Worm (Caenorhabditis elegans) whole organism, L2 larva: ENCODE results near the gene Y57E12AL.6.

ENCODE experiments used
- C34F6.9 ChIP-seq: fragments of 150-350 bp; optimal IDR thresholded peaks from 2 replicates; lab custom pipeline; 2014; ENCODE audit warnings: missing biosample characterization, missing genetic modification characterization
- F13H6.1 ChIP-seq: sonication (generic microtip); optimal IDR thresholded peaks from 2 replicates; lab custom pipeline; 2016; ENCODE audit warnings: missing genetic modification characterization, missing compliant biosample characterization
- R02D3.7 ChIP-seq: fragments of 150-350 bp; optimal IDR thresholded peaks from 2 replicates; lab custom pipeline; 2014; ENCODE audit warnings: missing biosample characterization, missing genetic modification characterization
- Y55F3AM.14 ChIP-seq: fragments of 200-800 bp; sonication (Bioruptor generic); optimal IDR thresholded peaks from 2 replicates; lab custom pipeline; 2018; ENCODE audit warnings: mild to moderate bottlenecking, missing genetic modification characterization, missing compliant biosample characterization
- ZK546.5 ChIP-seq: sonication (generic microtip); optimal IDR thresholded peaks from 2 replicates; lab custom pipeline; 2017; ENCODE audit warnings: missing biosample characterization, missing genetic modification characterization
- alr-1 ChIP-seq: fragments of 150-350 bp; optimal IDR thresholded peaks from 2 replicates; lab custom pipeline; 2014; ENCODE audit warnings: missing biosample characterization, missing genetic modification characterization
- aly-2 ChIP-seq: fragments of 150-350 bp; optimal IDR thresholded peaks from 2 replicates; lab custom pipeline; 2014; ENCODE audit warnings: missing biosample characterization, missing genetic modification characterization
- ama-1 ChIP-seq: fragments of 150-350 bp; optimal IDR thresholded peaks from 2 replicates; lab custom pipeline; 2018; ENCODE audit warnings: inconsistent platforms
- blmp-1 ChIP-seq: sonication (generic microtip); optimal IDR thresholded peaks from 2 replicates; lab custom pipeline; 2017; ENCODE audit warnings: missing genetic modification characterization, mild to moderate bottlenecking, missing compliant biosample characterization, antibody characterized with exemption, moderate library complexity; ENCODE audit not compliant: insufficient read depth
- ceh-16 ChIP-seq: fragments of 150-350 bp; optimal IDR thresholded peaks from 2 replicates; lab custom pipeline; 2014; ENCODE audit warnings: missing biosample characterization, missing genetic modification characterization
- crh-2 ChIP-seq: sonication (generic microtip); optimal IDR thresholded peaks from 2 replicates; lab custom pipeline; 2017; ENCODE audit warnings: missing biosample characterization, missing genetic modification characterization
- egl-27 ChIP-seq: sonication (generic microtip); optimal IDR thresholded peaks from 3 replicates; lab custom pipeline; 2017; ENCODE audit warnings: missing biosample characterization, missing genetic modification reagents, missing genetic modification characterization
- elt-1 ChIP-seq: fragments of 150-350 bp; optimal IDR thresholded peaks from 2 replicates; lab custom pipeline; 2014; ENCODE audit warnings: missing biosample characterization, missing genetic modification characterization
- elt-3 ChIP-seq: sonication (generic microtip); optimal IDR thresholded peaks from 2 replicates; lab custom pipeline; 2017; ENCODE audit warnings: missing biosample characterization, missing genetic modification characterization
- fos-1 ChIP-seq: fragments of 150-350 bp; optimal IDR thresholded peaks from 2 replicates; lab custom pipeline; 2014; ENCODE audit warnings: missing biosample characterization, missing genetic modification characterization
- gmeb-1 ChIP-seq: fragments of 150-350 bp; optimal IDR thresholded peaks from 2 replicates; lab custom pipeline; 2014; ENCODE audit warnings: missing biosample characterization, missing genetic modification characterization
- lin-13 ChIP-seq: fragments of 150-350 bp; optimal IDR thresholded peaks from 2 replicates; lab custom pipeline; 2014; ENCODE audit warnings: missing biosample characterization, missing genetic modification reagents, missing genetic modification characterization
- lin-39 ChIP-seq: fragments of 150-350 bp; optimal IDR thresholded peaks from 2 replicates; lab custom pipeline; 2014; ENCODE audit warnings: missing biosample characterization, missing genetic modification reagents, missing genetic modification characterization
- lsy-2 ChIP-seq, 2 experiments: fragments of 150-350 bp in 1 of 2; sonication (generic microtip) in 1 of 2; optimal IDR thresholded peaks; 2 replicates each; lab custom pipeline; 2014 to 2017; ENCODE audit warnings: missing biosample characterization in 2 of 2, missing genetic modification characterization in 2 of 2
- mab-5 ChIP-seq: fragments of 150-350 bp; optimal IDR thresholded peaks from 2 replicates; lab custom pipeline; 2014; ENCODE audit warnings: missing biosample characterization, missing genetic modification characterization
- mbf-1 ChIP-seq: sonication (generic microtip); optimal IDR thresholded peaks from 2 replicates; lab custom pipeline; 2017; ENCODE audit warnings: missing biosample characterization, missing genetic modification characterization
- mdl-1 ChIP-seq, 2 experiments: fragments of 150-350 bp in 1 of 2; sonication (generic microtip) in 1 of 2; optimal IDR thresholded peaks; 2 replicates each; lab custom pipeline; 2017; ENCODE audit warnings: missing biosample characterization in 2 of 2, missing genetic modification characterization in 2 of 2
- nhr-10 ChIP-seq: sonication (generic microtip); optimal IDR thresholded peaks from 2 replicates; lab custom pipeline; 2017; ENCODE audit warnings: missing biosample characterization, missing genetic modification characterization
- nhr-11 ChIP-seq: fragments of 150-350 bp; optimal IDR thresholded peaks from 2 replicates; lab custom pipeline; 2014; ENCODE audit warnings: missing biosample characterization, missing genetic modification characterization
- nhr-12 ChIP-seq: fragments of 150-350 bp; optimal IDR thresholded peaks from 2 replicates; lab custom pipeline; 2014; ENCODE audit warnings: missing biosample characterization, missing genetic modification characterization
- nhr-129 ChIP-seq: fragments of 150-350 bp; optimal IDR thresholded peaks from 2 replicates; lab custom pipeline; 2014; ENCODE audit warnings: missing biosample characterization, missing genetic modification characterization
- nhr-21 ChIP-seq: fragments of 150-350 bp; optimal IDR thresholded peaks from 2 replicates; lab custom pipeline; 2014; ENCODE audit warnings: missing biosample characterization, missing genetic modification characterization
- nhr-23 ChIP-seq: fragments of 150-350 bp; optimal IDR thresholded peaks from 2 replicates; lab custom pipeline; 2014; ENCODE audit warnings: missing biosample characterization, missing genetic modification reagents, missing genetic modification characterization
- nhr-237 ChIP-seq: fragments of 150-350 bp; optimal IDR thresholded peaks from 2 replicates; lab custom pipeline; 2014; ENCODE audit warnings: missing biosample characterization, missing genetic modification characterization
- nhr-25 ChIP-seq: fragments of 150-350 bp; sonication (generic microtip); optimal IDR thresholded peaks from 3 replicates; lab custom pipeline; 2014; ENCODE audit warnings: missing biosample characterization, missing genetic modification characterization
- nhr-77 ChIP-seq: fragments of 150-350 bp; optimal IDR thresholded peaks from 2 replicates; lab custom pipeline; 2014; ENCODE audit warnings: missing biosample characterization, missing genetic modification characterization
- peb-1 ChIP-seq: fragments of 150-350 bp; optimal IDR thresholded peaks from 2 replicates; lab custom pipeline; 2014; ENCODE audit warnings: missing biosample characterization, missing genetic modification characterization
- sem-4 ChIP-seq: fragments of 150-350 bp; optimal IDR thresholded peaks from 2 replicates; lab custom pipeline; 2014; ENCODE audit warnings: missing biosample characterization, missing genetic modification reagents, missing genetic modification characterization
- skn-1 ChIP-seq: sonication (generic microtip); optimal IDR thresholded peaks from 2 replicates; lab custom pipeline; 2017; ENCODE audit warnings: missing biosample characterization, missing genetic modification characterization
- sma-3 ChIP-seq: sonication (generic microtip); optimal IDR thresholded peaks from 2 replicates; lab custom pipeline; 2016; ENCODE audit warnings: missing genetic modification reagents, missing genetic modification characterization, missing compliant biosample characterization
- sma-9 ChIP-seq, 2 experiments: fragments of 150-350 bp in 1 of 2; sonication (generic microtip) in 1 of 2; optimal IDR thresholded peaks; 2 replicates each; lab custom pipeline; 2014 to 2016; ENCODE audit warnings: missing genetic modification characterization in 2 of 2, mild to moderate bottlenecking in 1 of 2, missing biosample characterization in 1 of 2, missing compliant biosample characterization in 1 of 2, missing genetic modification reagents in 1 of 2, moderate library complexity in 1 of 2
- snpc-4 ChIP-seq: fragments of 150-350 bp; optimal IDR thresholded peaks from 2 replicates; lab custom pipeline; 2014; ENCODE audit warnings: missing biosample characterization, missing genetic modification characterization
- unc-39 ChIP-seq: fragments of 150-350 bp; optimal IDR thresholded peaks from 2 replicates; lab custom pipeline; 2014; ENCODE audit warnings: missing biosample characterization, missing genetic modification characterization
- unc-55 ChIP-seq: fragments of 150-350 bp; sonication (generic microtip); optimal IDR thresholded peaks from 3 replicates; lab custom pipeline; 2014; ENCODE audit warnings: missing biosample characterization, missing genetic modification reagents, missing genetic modification characterization
- zag-1 ChIP-seq: fragments of 150-350 bp; optimal IDR thresholded peaks from 2 replicates; lab custom pipeline; 2014; ENCODE audit warnings: missing biosample characterization, missing genetic modification characterization
- ztf-1 ChIP-seq: fragments of 200-800 bp; sonication (Bioruptor generic); conservative IDR thresholded peaks from 2 replicates; pipeline ENCODE4 v1.3.6; 2022; ENCODE audit warnings: missing genetic modification characterization, missing compliant biosample characterization
- ztf-4 ChIP-seq: fragments of 150-350 bp; optimal IDR thresholded peaks from 2 replicates; lab custom pipeline; 2014; ENCODE audit warnings: missing biosample characterization, missing genetic modification characterization

The Y57E12AL.6 gene

DNA sequence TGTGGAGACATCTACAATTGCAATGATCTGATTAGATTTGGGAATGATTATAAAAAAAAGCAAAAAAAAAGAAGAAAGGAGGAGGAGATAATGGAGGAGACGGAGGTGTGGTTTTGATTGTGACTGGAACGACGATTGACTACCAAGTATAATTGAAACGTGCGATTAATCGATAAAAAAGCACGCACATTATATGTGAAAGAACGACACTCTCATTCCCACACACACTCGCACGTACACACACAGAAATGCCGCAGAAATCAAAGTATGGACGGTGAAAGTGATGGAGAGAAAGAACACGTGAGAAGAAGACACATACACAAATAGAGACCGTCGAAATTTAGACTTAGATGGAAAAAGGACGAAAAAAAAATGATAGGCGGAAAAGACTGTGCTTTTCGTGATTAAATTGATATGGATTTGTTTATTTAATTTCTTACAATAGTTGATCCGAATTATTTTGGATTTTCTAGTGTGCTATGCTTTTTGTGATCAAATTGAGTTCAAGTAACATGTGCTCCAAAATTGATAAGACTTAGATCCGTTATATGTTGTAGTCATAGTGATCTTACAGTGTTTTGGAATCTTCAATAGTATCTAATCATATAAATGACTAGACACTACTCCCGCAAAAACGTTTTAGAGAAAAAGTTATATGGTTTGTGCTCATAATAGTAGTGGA, 33.6 kb upstream of the Y57E12AL.6 start, which contains the start of gene nhr-135:
nhr-135 (minus strand) TSS at position 51 of the 682 bp plus-strand sequence.
- no peak for TF ChIP-seq zag-1
- TF ChIP-seq peb-1 = no peak
- TF ChIP-seq nhr-21 (tag; lab: Kevin White, UChicago) = peak; percentile 55
- TF ChIP-seq lin-39 (tag; lab: Kevin White, UChicago) = no peak
- TF ChIP-seq crh-2 = peak; percentile 80
- peak; percentile 92 for TF ChIP-seq blmp-1 (tag; lab: Kevin White, UChicago)
- TF ChIP-seq mab-5 (tag; lab: Kevin White, UChicago) = no peak
- peak; percentile 70 for TF ChIP-seq sma-3
- no peak for TF ChIP-seq nhr-10
- peak; percentile 70 for TF ChIP-seq nhr-25 (tag; lab: Kevin White, UChicago)
- peak in 1 of 2 experiments; percentile 31 for TF ChIP-seq lsy-2 (tag; optimal IDR thresholded peaks at IDR 0.05; lab: Kevin White, UChicago)
- TF ChIP-seq alr-1 (tag; lab: Kevin White, UChicago) = no peak
- peak; percentile 56 for TF ChIP-seq F13H6.1 (tag; lab: Kevin White, UChicago)
- no peak for TF ChIP-seq mbf-1 (tag; lab: Kevin White, UChicago)
- peak; percentile 5 for TF ChIP-seq ama-1 (lab: Kevin White, UChicago)
- TF ChIP-seq gmeb-1 (tag; lab: Kevin White, UChicago) = peak; percentile 56
- no peak for TF ChIP-seq R02D3.7
- no peak for TF ChIP-seq unc-39 (tag; lab: Kevin White, UChicago)
- TF ChIP-seq mdl-1 (tag; optimal IDR thresholded peaks at IDR 0.05; lab: Kevin White, UChicago) = peak; percentile 52 to 76
- peak; percentile 86 for TF ChIP-seq sma-9 (GFP tag; optimal IDR thresholded peaks at IDR 0.05; lab: Kevin White, UChicago)
- no peak for TF ChIP-seq sma-9 (tag; optimal IDR thresholded peaks at IDR 0.05; lab: Kevin White, UChicago)
- peak; percentile 82 for TF ChIP-seq fos-1 (tag; lab: Kevin White, UChicago)
- peak; percentile 7 for TF ChIP-seq Y55F3AM.14 (GFP tag; lab: Kevin White, UChicago)
- TF ChIP-seq nhr-237 (tag; lab: Kevin White, UChicago) = no peak
- peak; percentile 15 for TF ChIP-seq egl-27 (tag; lab: Kevin White, UChicago)
- TF ChIP-seq nhr-11 = no peak
- TF ChIP-seq nhr-129 (tag; lab: Kevin White, UChicago) = peak; percentile 71
- peak; percentile 32 for TF ChIP-seq C34F6.9 (tag; lab: Kevin White, UChicago)

DNA sequence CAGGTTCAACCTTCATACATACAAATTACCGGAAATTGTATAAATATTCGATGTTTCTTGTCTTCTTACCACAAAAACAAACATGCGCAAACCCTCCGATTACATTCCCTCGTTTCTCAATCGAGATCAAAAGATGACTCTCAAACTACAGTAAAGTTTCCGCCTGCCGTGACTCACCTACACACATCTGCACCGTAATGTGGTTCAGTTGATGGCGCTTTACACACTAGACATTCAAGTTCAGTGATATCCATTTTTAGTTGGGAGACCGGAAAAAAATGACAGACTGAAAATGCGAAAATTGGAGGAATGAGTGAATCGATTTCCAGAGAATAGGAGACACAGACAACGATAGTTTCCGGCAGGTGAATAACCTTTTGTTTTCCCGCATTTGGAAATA, 31.0 kb upstream of the Y57E12AL.6 start, which contains the start of gene nhr-286:
nhr-286 (minus strand) TSS at position 324 of the 400 bp plus-strand sequence.
- TF ChIP-seq nhr-10 (no peak), blmp-1 (tag; lab: Kevin White, UChicago) (no peak), alr-1 (tag; lab: Kevin White, UChicago) (no peak), mdl-1 (tag; optimal IDR thresholded peaks at IDR 0.05; lab: Kevin White, UChicago) (no peak), elt-3 (no peak), mbf-1 (tag; lab: Kevin White, UChicago) (no peak), egl-27 (tag; lab: Kevin White, UChicago) (no peak), fos-1 (tag; lab: Kevin White, UChicago) (no peak), lsy-2 (tag; optimal IDR thresholded peaks at IDR 0.05; lab: Kevin White, UChicago) (no peak), ceh-16 (tag; lab: Kevin White, UChicago) (no peak)

DNA sequence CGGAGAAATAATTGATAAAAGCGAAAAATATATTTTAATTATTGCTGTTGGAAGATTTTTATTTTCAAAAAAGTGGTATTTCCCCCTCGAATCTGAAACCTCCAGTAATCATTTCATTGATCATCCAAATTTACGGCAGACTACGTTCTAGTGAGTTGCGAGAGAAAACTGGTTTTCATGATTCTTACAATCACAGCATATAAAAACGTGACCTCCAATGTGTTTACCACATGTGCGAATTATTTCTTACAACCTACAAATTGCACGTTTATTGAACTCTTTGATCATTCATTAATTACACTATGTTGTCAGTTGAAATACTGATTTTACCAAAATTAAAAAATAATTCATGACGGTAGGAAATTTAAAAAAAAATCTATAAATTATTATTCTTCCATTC, 28.9 kb upstream of the Y57E12AL.6 start:
- no peak for TF ChIP-seq elt-1 (tag; lab: Kevin White, UChicago)
- TF ChIP-seq blmp-1 (tag; lab: Kevin White, UChicago) = peak; percentile 50
- TF ChIP-seq nhr-21 (tag; lab: Kevin White, UChicago) = peak; percentile 58
- TF ChIP-seq lin-13 (GFP tag; lab: Kevin White, UChicago) = no peak
- TF ChIP-seq nhr-25 (tag; lab: Kevin White, UChicago) = peak; percentile 91
- no peak for TF ChIP-seq Y55F3AM.14 (GFP tag; lab: Kevin White, UChicago)
- TF ChIP-seq crh-2 = peak; percentile 74
- no peak for TF ChIP-seq ztf-1 (GFP tag; lab: Robert Waterston, UW)
- TF ChIP-seq R02D3.7 = no peak
- TF ChIP-seq sma-9 (GFP tag; optimal IDR thresholded peaks at IDR 0.05; lab: Kevin White, UChicago) = peak; percentile 86
- TF ChIP-seq sma-9 (tag; optimal IDR thresholded peaks at IDR 0.05; lab: Kevin White, UChicago) = no peak
- TF ChIP-seq nhr-10 = no peak
- peak; percentile 22 for TF ChIP-seq ztf-4 (tag; lab: Kevin White, UChicago)
- TF ChIP-seq skn-1 = no peak
- no peak for TF ChIP-seq elt-3
- no peak for TF ChIP-seq unc-39 (tag; lab: Kevin White, UChicago)
- TF ChIP-seq nhr-129 (tag; lab: Kevin White, UChicago) = peak; percentile 42
- TF ChIP-seq nhr-237 (tag; lab: Kevin White, UChicago) = no peak
- no peak for TF ChIP-seq peb-1
- TF ChIP-seq ZK546.5 = no peak
- no peak for TF ChIP-seq lin-39 (tag; lab: Kevin White, UChicago)
- no peak for TF ChIP-seq snpc-4 (tag; lab: Kevin White, UChicago)
- peak; percentile 70 for TF ChIP-seq sma-3
- no peak for TF ChIP-seq sem-4 (tag; lab: Kevin White, UChicago)
- TF ChIP-seq fos-1 (tag; lab: Kevin White, UChicago) = peak; percentile 23
- TF ChIP-seq gmeb-1 (tag; lab: Kevin White, UChicago) = peak; percentile 61
- no peak for TF ChIP-seq unc-55 (GFP tag; lab: Kevin White, UChicago)
- no peak for TF ChIP-seq egl-27 (tag; lab: Kevin White, UChicago)
- TF ChIP-seq mdl-1 (tag; optimal IDR thresholded peaks at IDR 0.05; lab: Kevin White, UChicago) = peak in 1 of 2 experiments; percentile 5
- TF ChIP-seq lsy-2 (tag; optimal IDR thresholded peaks at IDR 0.05; lab: Kevin White, UChicago) = no peak
- TF ChIP-seq nhr-12 (tag; lab: Kevin White, UChicago) = no peak
- TF ChIP-seq ama-1 (lab: Kevin White, UChicago) = no peak
- no peak for TF ChIP-seq alr-1 (tag; lab: Kevin White, UChicago)
- no peak for TF ChIP-seq aly-2 (tag; lab: Kevin White, UChicago)
- TF ChIP-seq mbf-1 (tag; lab: Kevin White, UChicago) = no peak
- no peak for TF ChIP-seq nhr-77 (tag; lab: Kevin White, UChicago)
- peak; percentile 8 for TF ChIP-seq F13H6.1 (tag; lab: Kevin White, UChicago)
- no peak for TF ChIP-seq nhr-23 (tag; lab: Kevin White, UChicago)
